Worm (Caenorhabditis elegans): ENCODE results near the gene gcy-15.
"Not testable (repeated sequence)": the region's sequence is repeated elsewhere in the genome, so short reads cannot be mapped to it uniquely, and the experiment has no call there.

ce11 chrII:3184858-3185257 is 12.0 kb downstream of the gcy-15 start, which contains the start of gene sri-78:
- TF ChIP-seq grh-1 (GFP tag; IDR thresholded peaks at IDR 0.05); sup-37 (GFP tag; optimal IDR thresholded peaks at IDR 0.05); aly-2 (tag; optimal IDR thresholded peaks at IDR 0.05); sox-4 (tag; optimal IDR thresholded peaks at IDR 0.05); isw-1 (GFP tag; IDR thresholded peaks at IDR 0.05): not testable (repeated sequence)

Data from whole organism, L1 larva.